Worm (Caenorhabditis elegans): Measurements from ENCODE around the gene R02F2.5.

Gene R02F2.5

ce11 chrIII:5500732-5501131 lies 21.6 kb downstream of the R02F2.5 start (continued):
- no peak for TF ChIP-seq dpl-1 (GFP tag; optimal IDR thresholded peaks at IDR 0.05)
- TF ChIP-seq nhr-84 (tag; optimal IDR thresholded peaks at IDR 0.05): no peak
- TF ChIP-seq nhr-76 (tag; optimal IDR thresholded peaks at IDR 0.05): no peak
- no peak for TF ChIP-seq skn-1 (tag; optimal IDR thresholded peaks at IDR 0.05)
- TF ChIP-seq nhr-12 (tag; optimal IDR thresholded peaks at IDR 0.05): no peak
- TF ChIP-seq nhr-85 (tag): no peak
- no peak for TF ChIP-seq grh-1 (GFP tag; IDR thresholded peaks at IDR 0.05)
- no peak for TF ChIP-seq mep-1 (tag; optimal IDR thresholded peaks at IDR 0.05)
- no peak for TF ChIP-seq lin-15B (tag; optimal IDR thresholded peaks at IDR 0.05)
- no peak for TF ChIP-seq egl-27 (tag; optimal IDR thresholded peaks at IDR 0.05)
- TF ChIP-seq jun-1 (tag; optimal IDR thresholded peaks at IDR 0.05): no peak
- TF ChIP-seq unc-98 (GFP tag; IDR thresholded peaks at IDR 0.05): no peak
- peak; percentile 99 for TF ChIP-seq dsc-1 (tag; optimal IDR thresholded peaks at IDR 0.05)
- TF ChIP-seq aly-2 (tag; optimal IDR thresholded peaks at IDR 0.05): no peak
- TF ChIP-seq nhr-20 (tag; optimal IDR thresholded peaks at IDR 0.05): peak; percentile 19
- no peak for TF ChIP-seq C34B4.2 (tag; optimal IDR thresholded peaks at IDR 0.05)
- no peak for TF ChIP-seq fkh-10 (GFP tag; optimal IDR thresholded peaks at IDR 0.05)
- TF ChIP-seq snu-23 (GFP tag; optimal IDR thresholded peaks at IDR 0.05): no peak
- TF ChIP-seq nhr-28 (tag; optimal IDR thresholded peaks at IDR 0.05): no peak
- TF ChIP-seq rnt-1 (tag; optimal IDR thresholded peaks at IDR 0.05): no peak
- TF ChIP-seq nhr-71 (tag; optimal IDR thresholded peaks at IDR 0.05): peak; percentile 77
- no peak for TF ChIP-seq ets-5 (GFP tag; IDR thresholded peaks at IDR 0.05)
- TF ChIP-seq sup-37 (GFP tag; optimal IDR thresholded peaks at IDR 0.05): no peak
- no peak for TF ChIP-seq lin-13 (GFP tag; optimal IDR thresholded peaks at IDR 0.05)
- TF ChIP-seq pax-3 (tag; optimal IDR thresholded peaks at IDR 0.05): peak; percentile 83
- TF ChIP-seq nhr-19 (GFP tag; conservative IDR thresholded peaks at IDR 0.05): no peak
- TF ChIP-seq elt-3 (tag; optimal IDR thresholded peaks at IDR 0.05): no peak
- TF ChIP-seq sox-4 (tag; optimal IDR thresholded peaks at IDR 0.05): peak; percentile 80
- TF ChIP-seq lir-3 (tag; optimal IDR thresholded peaks at IDR 0.05; ENCODE audit: poor library complexity): no peak
- no peak for TF ChIP-seq ceh-63 (GFP tag; optimal IDR thresholded peaks at IDR 0.05)
- no peak for TF ChIP-seq ama-1 (optimal IDR thresholded peaks at IDR 0.05)
- no peak for TF ChIP-seq alr-1 (tag; optimal IDR thresholded peaks at IDR 0.05; ENCODE audit: borderline replicate concordance)
- TF ChIP-seq swsn-7 (tag; optimal IDR thresholded peaks at IDR 0.05): peak; percentile 19
- TF ChIP-seq unc-130 (tag; optimal IDR thresholded peaks at IDR 0.05): no peak
- peak; percentile 7 to 19 for TF ChIP-seq lsy-2 (tag; optimal IDR thresholded peaks at IDR 0.05)
- no peak for TF ChIP-seq tlp-1 (tag; optimal IDR thresholded peaks at IDR 0.05)
- TF ChIP-seq blmp-1 (tag; optimal IDR thresholded peaks at IDR 0.05): no peak
- TF ChIP-seq zip-4 (GFP tag; optimal IDR thresholded peaks at IDR 0.05): no peak
- TF ChIP-seq nhr-47 (tag; optimal IDR thresholded peaks at IDR 0.05): peak; percentile 84
- TF ChIP-seq fkh-4 (tag; optimal IDR thresholded peaks at IDR 0.05; ENCODE audit: borderline replicate concordance): peak; percentile 58
- peak; percentile 30 for TF ChIP-seq egl-13 (tag; optimal IDR thresholded peaks at IDR 0.05)
- TF ChIP-seq nhr-237 (tag; optimal IDR thresholded peaks at IDR 0.05): no peak
- no peak for TF ChIP-seq aha-1 (tag; optimal IDR thresholded peaks at IDR 0.05)
